Worm (Caenorhabditis elegans) whole organism, late embryonic: ENCODE measurements around the gene npr-42.

Source experiments
- C38D4.7 ChIP-seq: fragments of 200-800 bp; sonication (Bioruptor generic); optimal IDR thresholded peaks from 2 replicates; lab custom pipeline; 2018; ENCODE audit warnings: mild to moderate bottlenecking, missing genetic modification characterization, moderate library complexity, missing compliant biosample characterization
- T23F11.4 ChIP-seq: fragments of 200-800 bp; sonication (Bioruptor generic); optimal IDR thresholded peaks from 2 replicates; lab custom pipeline; 2018; ENCODE audit warnings: mild to moderate bottlenecking, missing genetic modification characterization, missing compliant biosample characterization
- ama-1 ChIP-seq: fragments of 150-350 bp; optimal IDR thresholded peaks from 2 replicates; lab custom pipeline; 2014
- ceh-14 ChIP-seq: sonication (generic microtip); optimal IDR thresholded peaks from 2 replicates; lab custom pipeline; 2016; ENCODE audit warnings: missing genotype, missing genetic modification characterization, missing compliant biosample characterization
- ceh-34 ChIP-seq: sonication (generic microtip); optimal IDR thresholded peaks from 2 replicates; lab custom pipeline; 2016; ENCODE audit warnings: mild to moderate bottlenecking, missing genetic modification characterization, missing compliant biosample characterization
- elt-2 ChIP-seq: sonication (generic microtip); optimal IDR thresholded peaks from 2 replicates; lab custom pipeline; 2016; ENCODE audit warnings: missing genetic modification reagents, missing genetic modification characterization, missing compliant biosample characterization
- elt-4 ChIP-seq: sonication (generic microtip); optimal IDR thresholded peaks from 2 replicates; lab custom pipeline; 2016; ENCODE audit warnings: missing genetic modification characterization, missing compliant biosample characterization
- fax-1 ChIP-seq: sonication (generic microtip); optimal IDR thresholded peaks from 2 replicates; lab custom pipeline; 2016; ENCODE audit warnings: missing genotype, missing genetic modification characterization, missing compliant biosample characterization
- nfya-1 ChIP-seq: sonication (generic microtip); optimal IDR thresholded peaks from 2 replicates; lab custom pipeline; 2017; ENCODE audit warnings: missing genetic modification characterization, mild to moderate bottlenecking, missing compliant biosample characterization, antibody characterized with exemption, moderate library complexity
- pat-9 ChIP-seq: fragments of 200-800 bp; sonication (Bioruptor generic); optimal IDR thresholded peaks from 2 replicates; lab custom pipeline; 2018; ENCODE audit warnings: mild to moderate bottlenecking, missing genetic modification characterization, moderate library complexity, missing compliant biosample characterization
- pqm-1 ChIP-seq: sonication (generic microtip); optimal IDR thresholded peaks from 2 replicates; lab custom pipeline; 2016; ENCODE audit warnings: missing genetic modification characterization, missing compliant biosample characterization
- tbx-2 ChIP-seq: sonication (generic microtip); optimal IDR thresholded peaks from 2 replicates; lab custom pipeline; 2016; ENCODE audit warnings: missing genetic modification characterization, missing compliant biosample characterization
- unc-86 ChIP-seq: sonication (generic microtip); optimal IDR thresholded peaks from 2 replicates; lab custom pipeline; 2016; ENCODE audit warnings: missing genetic modification characterization, missing compliant biosample characterization

DNA sequence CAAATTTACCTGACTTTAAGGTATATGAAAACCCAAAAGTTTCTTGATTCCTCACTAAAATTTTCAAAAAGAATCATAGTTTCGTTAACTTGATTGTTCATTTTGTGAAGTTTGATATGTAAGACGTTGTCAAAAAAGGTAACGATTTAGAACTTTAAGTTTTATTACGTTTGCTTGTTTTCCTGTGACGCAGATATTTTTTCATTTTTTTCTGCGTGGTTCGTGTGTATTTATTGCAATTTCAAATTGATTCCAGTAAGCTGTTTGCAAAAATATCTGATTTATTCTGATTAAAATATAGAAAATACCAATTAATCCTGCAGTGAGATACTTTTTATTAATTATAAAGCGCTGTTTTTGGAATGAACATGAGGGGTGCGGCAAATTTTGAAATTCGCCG is 40.0 kb downstream of the npr-42 start, which contains the start of gene srw-40:
- TF ChIP-seq unc-86: no peak
- no peak for TF ChIP-seq ama-1 (lab: Kevin White, UChicago)
- no peak for TF ChIP-seq elt-4 (tag; lab: Kevin White, UChicago)
- TF ChIP-seq elt-2: no peak
- no peak for TF ChIP-seq pqm-1
- no peak for TF ChIP-seq ceh-14 (tag; lab: Kevin White, UChicago)
- no peak for TF ChIP-seq T23F11.4 (GFP tag; lab: Kevin White, UChicago)
- no peak for TF ChIP-seq fax-1 (tag; lab: Kevin White, UChicago)
- no peak for TF ChIP-seq ceh-34
- TF ChIP-seq pat-9: no peak
- TF ChIP-seq nfya-1 (tag; lab: Kevin White, UChicago): no peak
- TF ChIP-seq tbx-2: no peak
- no peak for TF ChIP-seq C38D4.7 (GFP tag; lab: Kevin White, UChicago)
